Fruit fly (Drosophila melanogaster) Kc167 (cell line): ENCODE results near the gene DAAM.

Experiments
- Myc ChIP-seq: fragments of >200 bp; optimal IDR thresholded peaks from 2 replicates; lab custom pipeline; 2017; ENCODE audit warnings: missing external identifiers
- Sin3A ChIP-seq: fragments of >200 bp; optimal IDR thresholded peaks from 2 replicates; lab custom pipeline; 2018; ENCODE audit warnings: missing external identifiers
- h ChIP-seq: fragments of >200 bp; optimal IDR thresholded peaks from 3 replicates; lab custom pipeline; 2018; ENCODE audit warnings: missing external identifiers
- insv ChIP-seq: fragments of >200 bp; optimal IDR thresholded peaks from 3 replicates; lab custom pipeline; 2018; ENCODE audit warnings: missing external identifiers
- psq ChIP-seq: fragments of >200 bp; optimal IDR thresholded peaks from 2 replicates; lab custom pipeline; 2017; ENCODE audit warnings: missing external identifiers
- ttk ChIP-seq: sonication (Bioruptor generic); optimal IDR thresholded peaks from 2 replicates; lab custom pipeline; 2017; ENCODE audit warnings: missing external identifiers

DAAM gene

DNA sequence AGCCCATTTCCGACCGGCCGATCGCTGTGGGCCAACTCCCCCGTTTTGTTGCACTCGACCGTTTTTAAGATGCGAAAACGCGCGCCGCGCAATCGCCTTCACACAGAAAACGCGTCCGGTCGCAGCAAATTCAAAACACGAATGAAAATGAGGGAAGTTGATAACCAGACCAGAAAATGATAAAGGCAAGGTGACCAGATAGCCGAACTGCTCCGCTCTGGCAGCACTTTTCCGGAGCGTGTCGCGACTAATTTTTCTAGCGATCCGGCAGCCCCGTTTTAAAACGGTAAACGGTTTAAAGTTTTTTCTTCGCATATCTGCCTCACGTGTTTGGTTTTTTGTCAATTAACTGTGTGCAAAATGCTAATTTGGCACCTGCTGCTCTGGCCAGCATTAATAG lies at the start of gene DAAM:
Gene DAAM, minus strand, starts transcription at position 149 of the 400 bp plus-strand sequence.
- TF ChIP-seq ttk (lab: Kevin White, UChicago) (no peak), insv (no peak), Sin3A (lab: Kevin White, UChicago) (no peak), psq (lab: Kevin White, UChicago) (no peak), Myc (lab: Kevin White, UChicago) (no peak), h (no peak)

DNA sequence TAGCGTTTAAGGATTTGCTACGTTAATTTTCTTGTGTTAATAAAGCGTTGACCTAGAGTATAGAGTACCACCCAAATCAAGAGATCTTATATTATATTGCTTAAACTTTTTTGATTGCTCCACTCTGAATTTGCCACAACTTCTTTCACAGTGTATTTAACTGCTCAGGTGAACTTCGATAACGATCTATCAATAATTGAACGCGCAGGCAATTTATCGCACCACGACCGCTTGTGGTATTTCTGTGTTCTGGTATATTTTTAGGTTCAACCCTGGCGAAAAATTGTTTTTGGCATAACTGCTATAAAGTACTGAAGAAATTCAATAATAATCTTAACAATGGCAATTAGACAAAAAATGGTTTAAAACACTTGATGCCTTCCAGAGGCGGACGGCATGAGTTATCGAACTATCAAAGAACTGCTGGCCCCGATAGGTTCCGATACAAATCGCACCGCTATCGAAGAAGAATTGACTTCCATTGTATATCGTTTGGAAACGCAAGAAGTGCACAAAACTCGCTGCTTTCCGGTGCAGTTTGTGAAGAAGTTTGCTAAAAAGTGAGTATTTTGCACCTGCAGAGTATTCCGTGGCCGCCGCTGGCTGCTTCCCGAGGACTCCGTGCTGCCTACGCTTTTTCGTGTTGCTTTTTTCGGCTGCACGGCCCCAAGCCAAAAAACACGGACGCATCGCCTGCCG lies 48.1 kb upstream of the DAAM start, which contains the start of gene ssx:
Gene ssx, plus strand, starts transcription at position 477 of the 699 bp plus-strand sequence.
- no peak for TF ChIP-seq insv
- no peak for TF ChIP-seq Sin3A (lab: Kevin White, UChicago)
- TF ChIP-seq h: no peak
- no peak for TF ChIP-seq ttk (lab: Kevin White, UChicago)
- TF ChIP-seq Myc (lab: Kevin White, UChicago): no peak
- TF ChIP-seq psq (lab: Kevin White, UChicago): no peak

dm6 chrX:1368949-1369348 lies 46.8 kb upstream of the DAAM start, which contains the start of gene CG14770:
CG14770 (plus strand) TSS chrX:1369249.
- TF ChIP-seq Sin3A (lab: Kevin White, UChicago) (no peak), h (no peak), insv (no peak), ttk (lab: Kevin White, UChicago) (no peak), Myc (lab: Kevin White, UChicago) (no peak), psq (lab: Kevin White, UChicago) (no peak)

DNA sequence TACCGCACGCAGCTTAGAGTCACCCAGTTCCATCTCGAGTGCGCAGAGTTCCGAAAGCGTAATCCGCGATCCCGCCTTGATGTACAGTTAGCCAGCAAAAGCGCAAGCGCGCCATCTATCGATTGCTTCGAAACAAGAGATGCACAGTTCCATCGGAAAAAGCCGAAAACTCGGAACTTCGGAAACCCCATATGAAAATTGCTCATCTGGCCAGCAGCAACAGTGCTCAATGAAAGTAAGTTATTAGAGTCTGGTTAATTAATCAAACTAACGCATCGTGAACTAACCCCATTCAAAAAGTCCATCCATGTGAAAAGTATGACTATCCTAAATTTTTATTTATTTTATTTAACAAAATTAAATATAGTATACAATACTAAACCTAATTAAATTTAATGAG lies 35.3 kb upstream of the DAAM start, which contains the start of gene png:
Gene png, minus strand, starts transcription at position 101 of the 400 bp plus-strand sequence.
- TF ChIP-seq ttk (lab: Kevin White, UChicago) (no peak), Myc (lab: Kevin White, UChicago) (no peak), psq (lab: Kevin White, UChicago) (no peak), insv (no peak), h (no peak), Sin3A (lab: Kevin White, UChicago) (no peak)

dm6 chrX:1353322-1354212 lies 31.4 kb upstream of the DAAM start, which contains the start of the genes CG12773 and CG11417:
CG12773 (minus strand) TSS chrX:1353981.
CG11417 (plus strand) TSS chrX:1354014.
- TF ChIP-seq insv (no peak), psq (lab: Kevin White, UChicago) (no peak), ttk (lab: Kevin White, UChicago) (no peak), Sin3A (lab: Kevin White, UChicago) (no peak), Myc (lab: Kevin White, UChicago) (no peak), h (no peak)

DNA sequence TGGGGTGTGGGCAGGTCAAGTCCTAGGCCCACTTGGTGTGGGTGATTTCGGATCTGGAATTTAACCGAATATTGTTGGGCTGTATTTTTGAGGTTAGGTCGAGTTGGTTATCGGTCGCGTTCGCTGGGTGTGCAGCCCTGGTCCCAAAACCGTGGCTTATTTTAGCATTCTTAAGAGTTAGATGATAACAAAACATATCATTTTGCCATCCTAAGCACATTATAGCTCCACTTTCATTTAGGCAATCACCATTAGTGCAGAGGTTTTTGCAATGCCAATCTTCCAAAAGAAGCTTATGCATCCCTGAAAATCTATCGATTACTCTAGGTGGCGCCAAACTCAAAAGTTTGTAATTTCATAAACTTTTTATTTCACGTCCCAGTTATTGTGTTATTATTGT lies 27.1 kb upstream of the DAAM start, which contains the start of gene MTPAP:
Gene MTPAP, minus strand, starts transcription at position 103 of the 400 bp plus-strand sequence.
- TF ChIP-seq Sin3A (lab: Kevin White, UChicago): no peak
- TF ChIP-seq psq (lab: Kevin White, UChicago): no peak
- no peak for TF ChIP-seq Myc (lab: Kevin White, UChicago)
- no peak for TF ChIP-seq h
- TF ChIP-seq insv: no peak
- TF ChIP-seq ttk (lab: Kevin White, UChicago): no peak

DNA sequence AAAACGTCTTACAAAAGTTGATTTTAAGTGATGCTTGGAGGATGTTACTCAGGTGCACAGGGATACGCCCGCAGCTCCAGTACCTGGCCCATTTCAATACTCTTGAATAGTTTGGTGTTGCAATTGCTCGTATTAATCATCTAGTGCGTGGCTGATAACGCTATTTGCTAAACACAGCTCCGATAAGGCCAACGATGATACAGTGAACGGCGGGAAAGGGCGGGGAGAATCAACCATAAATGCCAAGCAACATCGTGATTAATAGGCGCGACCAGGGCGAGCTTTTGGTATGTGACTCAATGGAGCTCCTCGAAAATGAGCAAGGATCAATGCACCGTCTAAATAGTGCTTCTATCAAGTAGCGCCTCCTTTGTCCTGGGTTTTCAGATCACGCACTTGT lies 24.7 kb upstream of the DAAM start:
- TF ChIP-seq insv (no peak), ttk (lab: Kevin White, UChicago) (no peak), Myc (lab: Kevin White, UChicago) (no peak)

- TF ChIP-seq insv (no peak), Myc (lab: Kevin White, UChicago) (no peak)
Observed at dm6 chrX:1346256-1346655, 24.1 kb upstream of the DAAM start, which contains the start of gene Tsp2A. Tsp2A (plus strand) TSS chrX:1346553.

DNA sequence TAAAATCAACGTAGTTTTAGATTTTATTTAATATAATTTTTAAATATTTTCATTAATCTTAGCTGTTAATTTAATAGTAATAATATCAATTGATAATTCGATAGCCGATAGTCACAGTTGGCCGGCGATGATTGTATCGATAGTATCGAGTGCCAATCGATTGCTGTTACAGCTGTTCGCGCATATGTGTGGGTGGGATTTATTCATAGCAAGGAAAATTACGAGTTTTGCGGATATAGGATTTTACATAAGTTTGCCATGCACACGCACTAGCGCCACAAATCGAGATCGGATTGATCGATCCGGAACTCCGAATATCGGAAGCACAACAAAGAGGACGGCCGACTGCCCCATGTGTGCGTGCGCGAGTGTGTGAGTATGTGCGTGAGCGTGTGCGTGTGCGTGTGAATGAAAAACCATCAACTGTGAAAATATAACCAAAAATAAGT lies 19.8 kb upstream of the DAAM start, which contains the start of gene Naa30A:
Gene Naa30A, plus strand, starts transcription at position 163 of the 449 bp plus-strand sequence.
- TF ChIP-seq psq (lab: Kevin White, UChicago) (no peak), Sin3A (lab: Kevin White, UChicago) (no peak), ttk (lab: Kevin White, UChicago) (no peak), h (no peak), insv (no peak), Myc (lab: Kevin White, UChicago) (no peak)

DNA sequence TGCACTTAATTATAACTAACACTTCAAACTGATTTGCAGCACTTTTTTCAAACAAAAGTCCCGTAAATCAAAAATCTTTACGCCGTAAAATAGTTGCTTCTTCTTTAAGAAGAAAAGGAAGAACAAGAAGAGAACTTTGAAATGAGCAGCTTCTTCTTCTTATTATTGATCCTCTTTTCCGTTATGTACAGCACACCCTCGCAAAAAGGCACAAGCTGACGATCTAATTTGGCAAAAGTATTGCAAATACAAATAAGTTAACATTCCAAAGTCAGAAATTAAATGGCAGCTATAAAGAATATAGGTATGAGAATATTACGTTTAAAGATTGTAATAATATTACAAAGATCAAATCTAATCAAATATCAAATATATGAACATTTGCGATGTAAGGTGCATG lies 19.4 kb upstream of the DAAM start, which contains the start of gene CG11409:
Gene CG11409, minus strand, starts transcription at position 60 of the 400 bp plus-strand sequence.
- TF ChIP-seq h: no peak
- no peak for TF ChIP-seq insv
- no peak for TF ChIP-seq ttk (lab: Kevin White, UChicago)
- no peak for TF ChIP-seq Sin3A (lab: Kevin White, UChicago)
- TF ChIP-seq Myc (lab: Kevin White, UChicago): no peak
- TF ChIP-seq psq (lab: Kevin White, UChicago): no peak

dm6 chrX:1337998-1338397 lies 15.8 kb upstream of the DAAM start:
- TF ChIP-seq Sin3A (lab: Kevin White, UChicago): no peak
- TF ChIP-seq psq (lab: Kevin White, UChicago): no peak
- no peak for TF ChIP-seq insv
- no peak for TF ChIP-seq Myc (lab: Kevin White, UChicago)
- no peak for TF ChIP-seq h
- no peak for TF ChIP-seq ttk (lab: Kevin White, UChicago)
